Fruit fly (Drosophila melanogaster) whole organism, larva: ENCODE results near the gene CG15480.
A peak's percentile ranks its signal among the peaks of the same experiment; 100 is the strongest.
"Not testable (repeated sequence)": the region's sequence is repeated elsewhere in the genome, so short reads cannot be mapped to it uniquely, and the experiment has no call there.

Source experiments
- noc ChIP-seq: fragments of 200-800 bp; sonication (Bioruptor generic); optimal IDR thresholded peaks from 3 replicates; lab custom pipeline; 2019; ENCODE audit warnings: missing biosample characterization, mild to moderate bottlenecking, missing genetic modification characterization, moderate library complexity

Gene CG15480

dm6 chr2L:13234610-13235489 is 9.8 kb upstream of the CG15480 start, which contains the start of gene Mabi:
Gene Mabi, minus strand, starts transcription at chr2L:13234660.
- no peak for TF ChIP-seq noc (tag; lab: Kevin White, UChicago)

dm6 chr2L:13231739-13232138 is 6.7 kb upstream of the CG15480 start, which contains the start of gene Prosalpha6T:
Gene Prosalpha6T, plus strand, starts transcription at chr2L:13232039.
- no peak for TF ChIP-seq noc (tag; lab: Kevin White, UChicago)

- no peak for TF ChIP-seq noc (tag; lab: Kevin White, UChicago)
These were observed 4.4 kb upstream of the CG15480 start, which contains the start of gene CG16815 for dm6 chr2L:13229388-13229882. Gene CG16815, plus strand, starts transcription at chr2L:13229832.

dm6 chr2L:13227242-13227641 is 2.2 kb upstream of the CG15480 start, which contains the start of gene CG16813:
Gene CG16813, plus strand, starts transcription at chr2L:13227529.
- no peak for TF ChIP-seq noc (tag; lab: Kevin White, UChicago)

- no peak for TF ChIP-seq noc (tag; lab: Kevin White, UChicago)
These were observed 2.8 kb downstream of the CG15480 start, which contains the start of the genes Ski6 and CG16812 for dm6 chr2L:13222225-13222648. Gene Ski6, minus strand, starts transcription at chr2L:13222429. Gene CG16812, plus strand, starts transcription at chr2L:13222587.

- no peak for TF ChIP-seq noc (tag; lab: Kevin White, UChicago)
These were observed 5.6 kb downstream of the CG15480 start, which contains the start of the genes CG9426 and mRF1 for dm6 chr2L:13219281-13220092. Gene CG9426, minus strand, starts transcription at chr2L:13219923. Gene mRF1, plus strand, starts transcription at chr2L:13219979.

- no peak for TF ChIP-seq noc (tag; lab: Kevin White, UChicago)
These were observed 10.1 kb downstream of the CG15480 start, which contains the start of gene kek4 for dm6 chr2L:13215010-13215409. Gene kek4, minus strand, starts transcription at chr2L:13215350.

- not testable (repeated sequence) for TF ChIP-seq noc (tag; lab: Kevin White, UChicago)
These were observed 13.3 kb downstream of the CG15480 start, which contains the start of gene CG15482 for dm6 chr2L:13211764-13212265. Gene CG15482, minus strand, starts transcription at chr2L:13211814.

- no peak for TF ChIP-seq noc (tag; lab: Kevin White, UChicago)
These were observed 18.1 kb downstream of the CG15480 start for dm6 chr2L:13206857-13207463.

- peak; percentile 57 for TF ChIP-seq noc (tag; lab: Kevin White, UChicago)
These were observed 18.9 kb downstream of the CG15480 start for dm6 chr2L:13206077-13206668.

- TF ChIP-seq noc (tag; lab: Kevin White, UChicago) = no peak
These were observed 19.8 kb downstream of the CG15480 start for dm6 chr2L:13205256-13205655.

- no peak for TF ChIP-seq noc (tag; lab: Kevin White, UChicago)
These were observed 20.9 kb downstream of the CG15480 start for dm6 chr2L:13204151-13204550.

dm6 chr2L:13203437-13204137 is 21.5 kb downstream of the CG15480 start, which contains the start of gene Pect:
Gene Pect, plus strand, starts transcription at chr2L:13203762.
- TF ChIP-seq noc (tag; lab: Kevin White, UChicago) = peak; percentile 51
